Fruit fly (Drosophila melanogaster) whole organism, embryonic: ENCODE data around the gene vvl.

ENCODE experiments used
- CG10366 ChIP-seq: fragments of 200-800 bp; sonication (Bioruptor generic); IDR thresholded peaks from 2 replicates; pipeline ENCODE4 v1.3.6; 2022; ENCODE audit warnings: missing biosample characterization, missing genetic modification characterization
- CG12155 ChIP-seq: fragments of 200-800 bp; sonication (Bioruptor generic); optimal IDR thresholded peaks from 3 replicates; lab custom pipeline; 2016; ENCODE audit warnings: missing biosample characterization, missing genetic modification characterization
- CG8089 ChIP-seq: fragments of 200-800 bp; sonication (Bioruptor generic); optimal IDR thresholded peaks from 3 replicates; lab custom pipeline; 2016; ENCODE audit warnings: missing biosample characterization, missing genetic modification characterization
- CG9817 ChIP-seq: fragments of 200-800 bp; sonication (Bioruptor generic); optimal IDR thresholded peaks from 2 replicates; lab custom pipeline; 2018; ENCODE audit warnings: missing biosample characterization, mild to moderate bottlenecking, missing genetic modification characterization, moderate library complexity
- D19B ChIP-seq: fragments of 200-800 bp; sonication (Bioruptor generic); optimal IDR thresholded peaks from 2 replicates; lab custom pipeline; 2017; ENCODE audit warnings: missing biosample characterization, mild to moderate bottlenecking, missing genetic modification characterization
- ase ChIP-seq: fragments of 200-800 bp; sonication (Bioruptor generic); IDR thresholded peaks from 3 replicates; pipeline ENCODE4 v1.3.6; 2022; ENCODE audit warnings: missing biosample characterization, missing genetic modification characterization
- pzg ChIP-seq: fragments of 200-800 bp; sonication (Bioruptor generic); optimal IDR thresholded peaks from 3 replicates; lab custom pipeline; 2018; ENCODE audit warnings: missing biosample characterization, mild to moderate bottlenecking, missing genetic modification characterization, moderate library complexity

DNA sequence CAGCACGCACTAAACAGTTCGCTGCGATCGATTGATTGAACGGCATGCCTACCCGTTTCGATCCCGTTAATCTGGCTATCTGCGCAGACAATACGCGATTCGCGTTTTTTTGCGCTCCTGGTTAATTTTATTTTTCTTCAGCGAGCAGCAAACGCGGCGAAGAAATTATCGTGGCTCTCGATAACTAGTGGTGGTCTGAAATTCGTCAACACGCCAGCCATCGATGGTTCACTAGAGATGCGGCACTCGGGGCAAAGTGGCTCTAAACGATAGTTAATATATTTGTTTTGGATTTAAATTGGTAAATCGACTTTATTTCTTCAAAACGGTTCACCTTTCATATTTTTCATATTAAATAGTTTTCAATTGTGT is 47.0 kb upstream of the vvl start, which contains the start of gene dikar:
- peak; percentile 34 for TF ChIP-seq CG12155
- TF ChIP-seq D19B (GFP tag; lab: Kevin White, UChicago) = no peak
- TF ChIP-seq CG8089 (GFP tag; lab: Kevin White, UChicago) = no peak
- peak; percentile 70 for TF ChIP-seq CG10366 (GFP tag; lab: Robert Waterston, UW)
- TF ChIP-seq ase = peak; percentile 43; the same call in 1 of the 3 replicates
- peak; percentile 73 for TF ChIP-seq CG9817
- TF ChIP-seq pzg (GFP tag; lab: Kevin White, UChicago) = peak; percentile 40
